Fruit fly (Drosophila melanogaster): ENCODE data around the gene pns.
A peak's percentile ranks its signal among the peaks of the same experiment; 100 is the strongest.

The pns gene

dm6 chr3L:1579169-1579853 is 42.4 kb downstream of the pns start (continued):
- no peak for TF ChIP-seq B-H2 (GFP tag; optimal IDR thresholded peaks at IDR 0.05)
- no peak for TF ChIP-seq CG5245 (GFP tag; optimal IDR thresholded peaks at IDR 0.05)
- TF ChIP-seq org-1 (GFP tag; optimal IDR thresholded peaks at IDR 0.05), result peak; percentile 78
- peak; percentile 48 for TF ChIP-seq CG12236 (GFP tag; optimal IDR thresholded peaks at IDR 0.05)
- peak; percentile 16; the same call in 1 of the 2 replicates for TF ChIP-seq Taf1 (GFP tag; IDR thresholded peaks at IDR 0.05)
- TF ChIP-seq Sry-β (GFP tag; optimal IDR thresholded peaks at IDR 0.05), result peak; percentile 57
- peak; percentile 60 for TF ChIP-seq ind (GFP tag; optimal IDR thresholded peaks at IDR 0.05)
- peak; percentile 25 for TF ChIP-seq cwo (GFP tag; optimal IDR thresholded peaks at IDR 0.05)
- TF ChIP-seq CG11504 (tag; optimal IDR thresholded peaks at IDR 0.05), result peak; percentile 74
- TF ChIP-seq chinmo (GFP tag; IDR thresholded peaks at IDR 0.05; ENCODE audit: partially characterized antibody), result 0 out of 4 replicates have a peak, but pooled peaks have one; percentile 26
- TF ChIP-seq gsb-n (tag; optimal IDR thresholded peaks at IDR 0.05), result peak; percentile 76

dm6 chr3L:1580194-1580593 is 43.3 kb downstream of the pns start:
- peak; percentile 46 for TF ChIP-seq CG10543 (GFP tag; optimal IDR thresholded peaks at IDR 0.05)
- peak; percentile 71 for TF ChIP-seq sd (tag; optimal IDR thresholded peaks at IDR 0.05)
- peak; percentile 79 for TF ChIP-seq crol (GFP tag; IDR thresholded peaks at IDR 0.05)
- peak; percentile 88 for TF ChIP-seq sr (GFP tag; IDR thresholded peaks at IDR 0.05)
- no peak for TF ChIP-seq trem (tag; optimal IDR thresholded peaks at IDR 0.05)
- no peak for TF ChIP-seq CG17612 (GFP tag; IDR thresholded peaks at IDR 0.05)
- no peak for TF ChIP-seq unpg (GFP tag; optimal IDR thresholded peaks at IDR 0.05)
- 0 out of 4 replicates have a peak, but pooled peaks have one; percentile 23 for TF ChIP-seq chinmo (GFP tag; IDR thresholded peaks at IDR 0.05; ENCODE audit: partially characterized antibody)
- peak; percentile 79 for TF ChIP-seq CG12769 (tag; optimal IDR thresholded peaks at IDR 0.05)
- TF ChIP-seq ci (GFP tag; IDR thresholded peaks at IDR 0.05), result 0 out of 3 replicates have a peak, but pooled peaks have one; percentile 9

- TF ChIP-seq psq (GFP tag; optimal IDR thresholded peaks at IDR 0.05), result no peak
- TF ChIP-seq CG18619 (GFP tag; optimal IDR thresholded peaks at IDR 0.05), result no peak
- no peak for TF ChIP-seq repo (GFP tag; optimal IDR thresholded peaks at IDR 0.05)
- peak in 1 of 2 experiments; percentile 78 for TF ChIP-seq eve (GFP tag; optimal IDR thresholded peaks at IDR 0.05)
- TF ChIP-seq Ets65A (GFP tag), result peak; percentile 9
- peak; percentile 90 for TF ChIP-seq CG10274 (GFP tag; optimal IDR thresholded peaks at IDR 0.05)
Measured at dm6 chr3L:1580821-1581220, 43.9 kb downstream of the pns start.

dm6 chr3L:1584003-1584402 is 47.1 kb downstream of the pns start:
- TF ChIP-seq CG5245 (GFP tag; optimal IDR thresholded peaks at IDR 0.05), result no peak
- TF ChIP-seq CG10654 (GFP tag; optimal IDR thresholded peaks at IDR 0.05), result no peak
- peak; percentile 27; the same call in 1 of the 2 replicates for TF ChIP-seq CG31224 (GFP tag; IDR thresholded peaks at IDR 0.05)
- TF ChIP-seq Ets97D (GFP tag; optimal IDR thresholded peaks at IDR 0.05), result no peak
- peak; percentile 37 for TF ChIP-seq Antp (GFP tag; optimal IDR thresholded peaks at IDR 0.05)
- peak; percentile 62 for TF ChIP-seq PHDP (tag; optimal IDR thresholded peaks at IDR 0.05)
- TF ChIP-seq CG8290 (GFP tag; optimal IDR thresholded peaks at IDR 0.05), result no peak
- TF ChIP-seq CG8290 (tag; optimal IDR thresholded peaks at IDR 0.05), result peak in 1 of 2 experiments; percentile 75
- TF ChIP-seq gce (GFP tag; IDR thresholded peaks at IDR 0.05), result peak; percentile 67; the same call in 1 of the 3 replicates
- peak; percentile 43 to 59 for TF ChIP-seq Pdp1 (GFP tag; optimal IDR thresholded peaks at IDR 0.05)
- TF ChIP-seq Lim3 (GFP tag; IDR thresholded peaks at IDR 0.05), result no peak
- peak; percentile 54 for TF ChIP-seq tio (GFP tag; optimal IDR thresholded peaks at IDR 0.05)
- TF ChIP-seq slou (GFP tag; optimal IDR thresholded peaks at IDR 0.05), result no peak
- peak; percentile 28 for TF ChIP-seq twi (tag; optimal IDR thresholded peaks at IDR 0.05)
- TF ChIP-seq CG11085 (GFP tag; IDR thresholded peaks at IDR 0.05), result no peak
- no peak for TF ChIP-seq CG15011 (GFP tag; optimal IDR thresholded peaks at IDR 0.05)
- no peak for TF ChIP-seq CG33557 (GFP tag; optimal IDR thresholded peaks at IDR 0.05)
- TF ChIP-seq corto (GFP tag; optimal IDR thresholded peaks at IDR 0.05), result no peak
- no peak for TF ChIP-seq Deaf1 (tag; optimal IDR thresholded peaks at IDR 0.05)
- no peak for TF ChIP-seq ash1 (GFP tag; optimal IDR thresholded peaks at IDR 0.05)
- peak; percentile 75 for TF ChIP-seq CG6689 (GFP tag; IDR thresholded peaks at IDR 0.05)
- 0 out of 3 replicates have a peak, but pooled peaks have one; percentile 14 for TF ChIP-seq CG11093 (GFP tag; IDR thresholded peaks at IDR 0.05)

All from whole organism, embryonic.